Worm (Caenorhabditis elegans) whole organism, late embryonic: ENCODE measurements around the gene R12B2.3.

Source experiments
- K02D7.2 ChIP-seq: sonication (generic microtip); optimal IDR thresholded peaks from 2 replicates; lab custom pipeline; 2017; ENCODE audit warnings: mild to moderate bottlenecking, missing genetic modification characterization, missing compliant biosample characterization
- T23F11.4 ChIP-seq: fragments of 200-800 bp; sonication (Bioruptor generic); optimal IDR thresholded peaks from 2 replicates; lab custom pipeline; 2018; ENCODE audit warnings: mild to moderate bottlenecking, missing genetic modification characterization, missing compliant biosample characterization
- ama-1 ChIP-seq: fragments of 150-350 bp; optimal IDR thresholded peaks from 2 replicates; lab custom pipeline; 2014
- dmd-4 ChIP-seq: sonication (generic microtip); optimal IDR thresholded peaks from 2 replicates; lab custom pipeline; 2016; ENCODE audit warnings: borderline replicate concordance, missing genetic modification characterization, missing compliant biosample characterization
- dve-1 ChIP-seq: sonication (generic microtip); optimal IDR thresholded peaks from 2 replicates; lab custom pipeline; 2017; ENCODE audit warnings: antibody characterized with exemption, mild to moderate bottlenecking, missing genetic modification characterization, missing compliant biosample characterization
- ets-4 ChIP-seq: sonication (generic microtip); optimal IDR thresholded peaks from 2 replicates; lab custom pipeline; 2016; ENCODE audit warnings: missing genetic modification characterization, missing compliant biosample characterization
- madf-2 ChIP-seq: sonication (generic microtip); optimal IDR thresholded peaks from 2 replicates; lab custom pipeline; 2017; ENCODE audit warnings: missing genetic modification characterization, missing compliant biosample characterization
- nhr-11 ChIP-seq: fragments of 150-350 bp; optimal IDR thresholded peaks from 2 replicates; lab custom pipeline; 2014; ENCODE audit warnings: missing biosample characterization, missing genetic modification characterization
- tbx-7 ChIP-seq: sonication (generic microtip); optimal IDR thresholded peaks from 2 replicates; lab custom pipeline; 2016; ENCODE audit warnings: missing genotype, missing genetic modification characterization, missing compliant biosample characterization
- unc-3 ChIP-seq, 2 experiments: fragments of 200-800 bp in 1 of 2; sonication (Bioruptor generic) in 1 of 2; sonication (generic microtip) in 1 of 2; conservative IDR thresholded peaks in 1 of 2; optimal IDR thresholded peaks in 1 of 2; 2 replicates each; pipeline versions ENCODE4 v1.3.6 to Lab custom; 2016 to 2022; ENCODE audit warnings: missing compliant biosample characterization in 2 of 2, missing genetic modification characterization in 2 of 2, missing genetic modification reagents in 1 of 2
- unc-55 ChIP-seq: sonication (generic microtip); optimal IDR thresholded peaks from 2 replicates; lab custom pipeline; 2017; ENCODE audit warnings: missing biosample characterization, missing genetic modification reagents, missing genetic modification characterization
- unc-86 ChIP-seq: sonication (generic microtip); optimal IDR thresholded peaks from 2 replicates; lab custom pipeline; 2016; ENCODE audit warnings: missing genetic modification characterization, missing compliant biosample characterization

DNA sequence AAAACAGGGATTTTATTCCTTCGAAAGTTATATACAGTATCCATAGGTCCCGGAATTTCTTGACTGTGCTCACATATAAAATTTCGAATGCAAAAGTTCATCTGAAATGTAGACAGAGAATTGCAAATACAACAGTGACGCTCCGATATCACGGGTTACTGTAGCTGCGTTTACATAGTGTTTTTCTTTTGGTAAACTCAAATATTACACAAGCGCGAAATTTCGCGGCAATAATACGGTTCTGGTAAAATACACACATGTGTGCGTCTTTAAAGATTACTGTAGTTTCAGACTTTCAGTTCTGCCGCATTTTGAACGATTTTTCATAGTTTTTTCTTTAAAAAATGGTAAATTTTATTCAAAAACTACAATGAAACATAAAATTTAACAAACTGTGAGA is 14.8 kb upstream of the R12B2.3 start, which contains the start of gene rev-3:
- no peak for TF ChIP-seq dve-1
- no peak for TF ChIP-seq ets-4 (tag; lab: Kevin White, UChicago)
- no peak for TF ChIP-seq tbx-7 (tag; lab: Kevin White, UChicago)
- TF ChIP-seq K02D7.2 (tag; lab: Kevin White, UChicago) = no peak
- TF ChIP-seq dmd-4 = no peak
- TF ChIP-seq madf-2 = no peak
- no peak for TF ChIP-seq unc-55 (GFP tag; lab: Kevin White, UChicago)
- TF ChIP-seq nhr-11 = no peak
- no peak for TF ChIP-seq unc-3 (GFP tag; conservative IDR thresholded peaks at IDR 0.05; lab: Robert Waterston, UW)
- no peak for TF ChIP-seq unc-3 (tag; optimal IDR thresholded peaks at IDR 0.05; lab: Kevin White, UChicago)
- TF ChIP-seq ama-1 (lab: Kevin White, UChicago) = no peak
- no peak for TF ChIP-seq T23F11.4
- no peak for TF ChIP-seq unc-86 (tag; lab: Kevin White, UChicago)
